Fruit fly (Drosophila melanogaster): ENCODE results near the gene Hexim.

dm6 chr3R:14624088-14624619 lies 35.1 kb upstream of the Hexim start:
- peak; percentile 65 for TF ChIP-seq gl (tag; optimal IDR thresholded peaks at IDR 0.05)
- peak; percentile 81 for TF ChIP-seq CG32121 (GFP tag; IDR thresholded peaks at IDR 0.05)
- peak; percentile 84 for TF ChIP-seq CG8301 (tag; optimal IDR thresholded peaks at IDR 0.05)
- peak; percentile 34; the same call in 1 of the 2 replicates for TF ChIP-seq rn (GFP tag; IDR thresholded peaks at IDR 0.05)
- TF ChIP-seq CG9948 (tag; optimal IDR thresholded peaks at IDR 0.05) = peak; percentile 92
- peak; percentile 88 for TF ChIP-seq CG15710 (tag; optimal IDR thresholded peaks at IDR 0.05)
- peak; percentile 52 for TF ChIP-seq EcR (GFP tag; optimal IDR thresholded peaks at IDR 0.05)
